Fruit fly (Drosophila melanogaster) Kc167 (cell line): ENCODE measurements around the gene ZnT35C.

Experiments
- Myc ChIP-seq: fragments of >200 bp; optimal IDR thresholded peaks from 2 replicates; lab custom pipeline; 2017; ENCODE audit warnings: missing external identifiers
- Sin3A ChIP-seq: fragments of >200 bp; optimal IDR thresholded peaks from 2 replicates; lab custom pipeline; 2018; ENCODE audit warnings: missing external identifiers
- h ChIP-seq: fragments of >200 bp; optimal IDR thresholded peaks from 3 replicates; lab custom pipeline; 2018; ENCODE audit warnings: missing external identifiers
- insv ChIP-seq: fragments of >200 bp; optimal IDR thresholded peaks from 3 replicates; lab custom pipeline; 2018; ENCODE audit warnings: missing external identifiers
- psq ChIP-seq: fragments of >200 bp; optimal IDR thresholded peaks from 2 replicates; lab custom pipeline; 2017; ENCODE audit warnings: missing external identifiers
- ttk ChIP-seq: sonication (Bioruptor generic); optimal IDR thresholded peaks from 2 replicates; lab custom pipeline; 2017; ENCODE audit warnings: missing external identifiers

The ZnT35C gene

DNA sequence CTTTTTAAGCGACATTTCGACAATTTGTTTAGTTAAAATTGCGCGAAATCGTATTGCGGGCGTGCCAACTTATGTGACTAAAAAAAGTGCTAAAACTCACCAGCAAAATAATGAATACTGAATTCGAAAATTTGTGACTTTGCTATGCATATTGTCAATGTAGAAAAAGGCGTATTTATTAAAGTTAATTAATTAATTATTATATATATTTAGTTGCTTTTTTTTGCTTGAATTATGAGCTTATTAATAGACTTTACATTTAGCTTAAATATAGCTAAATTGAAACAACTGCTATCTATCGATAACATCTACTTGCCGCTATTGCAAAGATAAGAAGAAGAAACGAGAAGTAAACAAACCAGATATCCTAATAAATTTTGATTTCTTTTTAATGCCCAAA lies 8.7 kb upstream of the ZnT35C start, which contains the start of the genes PolD3 and Uxt:
TSS of gene PolD3 (minus strand) at position 56 of the 400 bp plus-strand sequence.
TSS of gene Uxt (plus strand) at position 333 of the 400 bp plus-strand sequence.
- TF ChIP-seq Sin3A (lab: Kevin White, UChicago) (no peak), h (no peak), ttk (lab: Kevin White, UChicago) (no peak), Myc (lab: Kevin White, UChicago) (no peak), insv (lab: Kevin White, UChicago) (no peak), psq (no peak)

DNA sequence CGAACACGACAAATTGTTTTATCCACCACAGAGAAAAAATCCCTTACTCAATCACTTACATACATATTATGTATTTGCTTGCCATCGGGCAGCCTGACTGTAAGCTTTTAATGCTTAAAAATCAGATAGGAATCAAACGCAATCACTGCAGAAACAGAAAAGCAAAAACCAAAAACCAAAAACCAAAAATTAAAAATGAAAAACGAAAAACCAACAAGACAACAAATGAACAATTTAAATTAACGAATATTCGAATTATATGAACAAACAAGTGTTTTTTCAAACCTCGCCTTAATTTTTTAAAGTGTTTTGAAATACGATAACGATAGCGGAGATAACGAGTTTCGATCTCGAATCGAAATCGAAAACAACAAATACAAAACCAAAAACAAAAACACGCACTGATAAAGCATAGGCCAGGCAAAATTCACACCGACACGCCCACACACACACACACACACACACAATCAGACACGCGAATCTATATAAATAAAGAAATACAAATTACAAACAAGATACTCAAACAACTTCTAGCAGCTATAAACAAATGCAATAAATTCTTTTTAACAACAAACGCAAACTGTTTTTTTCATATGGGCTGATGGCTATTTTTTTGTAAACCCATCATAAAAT lies 6.8 kb upstream of the ZnT35C start:
- TF ChIP-seq Sin3A (lab: Kevin White, UChicago) = no peak
- no peak for TF ChIP-seq ttk (lab: Kevin White, UChicago)
- no peak for TF ChIP-seq insv (lab: Kevin White, UChicago)

DNA sequence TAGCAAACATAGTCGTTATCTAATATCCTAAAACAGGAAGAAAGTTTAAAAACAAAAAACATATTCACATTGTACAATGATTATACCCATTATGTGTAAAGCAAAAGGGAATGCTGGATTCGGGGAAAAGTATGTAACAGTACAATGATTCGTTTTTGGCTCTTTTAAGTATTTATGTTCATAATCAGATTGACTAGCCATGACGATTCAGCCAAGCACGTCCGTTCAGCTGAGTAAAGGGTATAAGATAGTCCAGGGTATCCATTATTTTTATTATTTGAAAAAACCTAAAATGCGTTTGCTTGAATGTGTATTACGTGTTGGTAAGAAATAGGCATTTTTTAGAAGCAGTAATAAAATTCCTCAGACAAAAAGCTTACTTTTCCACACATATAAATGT lies 2.2 kb upstream of the ZnT35C start:
- TF ChIP-seq Sin3A (lab: Kevin White, UChicago) (no peak), insv (lab: Kevin White, UChicago) (no peak), ttk (lab: Kevin White, UChicago) (no peak), Myc (lab: Kevin White, UChicago) (no peak), h (no peak), psq (no peak)

DNA sequence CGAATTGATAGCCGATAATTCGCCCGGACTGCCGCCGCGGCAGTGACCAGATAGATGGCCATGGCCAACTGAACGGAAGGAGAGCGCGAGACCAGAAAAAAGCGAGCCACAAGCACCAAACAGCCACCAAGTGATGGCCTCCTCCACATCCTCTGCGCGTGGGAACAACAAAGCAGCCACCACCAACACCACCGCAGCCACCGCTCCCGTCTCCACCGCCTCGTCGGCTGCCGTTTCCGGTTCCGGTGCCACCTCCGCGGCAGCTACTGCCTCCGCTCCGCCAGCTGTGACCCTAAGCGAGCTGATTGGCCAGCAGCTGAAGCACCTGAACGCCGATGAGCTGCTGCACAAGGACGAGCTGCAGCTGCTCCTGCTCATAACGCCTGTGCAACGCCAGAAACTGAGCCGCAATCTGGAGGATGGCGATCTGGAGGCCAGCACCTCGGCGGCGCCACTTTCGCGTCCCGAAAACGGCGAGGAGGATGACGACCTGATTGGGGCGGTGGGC lies 1.5 kb upstream of the ZnT35C start:
- TF ChIP-seq Myc (lab: Kevin White, UChicago) = no peak
- no peak for TF ChIP-seq Sin3A (lab: Kevin White, UChicago)
- TF ChIP-seq insv (lab: Kevin White, UChicago) = no peak
- no peak for TF ChIP-seq ttk (lab: Kevin White, UChicago)
- TF ChIP-seq psq = no peak
- TF ChIP-seq h = no peak

DNA sequence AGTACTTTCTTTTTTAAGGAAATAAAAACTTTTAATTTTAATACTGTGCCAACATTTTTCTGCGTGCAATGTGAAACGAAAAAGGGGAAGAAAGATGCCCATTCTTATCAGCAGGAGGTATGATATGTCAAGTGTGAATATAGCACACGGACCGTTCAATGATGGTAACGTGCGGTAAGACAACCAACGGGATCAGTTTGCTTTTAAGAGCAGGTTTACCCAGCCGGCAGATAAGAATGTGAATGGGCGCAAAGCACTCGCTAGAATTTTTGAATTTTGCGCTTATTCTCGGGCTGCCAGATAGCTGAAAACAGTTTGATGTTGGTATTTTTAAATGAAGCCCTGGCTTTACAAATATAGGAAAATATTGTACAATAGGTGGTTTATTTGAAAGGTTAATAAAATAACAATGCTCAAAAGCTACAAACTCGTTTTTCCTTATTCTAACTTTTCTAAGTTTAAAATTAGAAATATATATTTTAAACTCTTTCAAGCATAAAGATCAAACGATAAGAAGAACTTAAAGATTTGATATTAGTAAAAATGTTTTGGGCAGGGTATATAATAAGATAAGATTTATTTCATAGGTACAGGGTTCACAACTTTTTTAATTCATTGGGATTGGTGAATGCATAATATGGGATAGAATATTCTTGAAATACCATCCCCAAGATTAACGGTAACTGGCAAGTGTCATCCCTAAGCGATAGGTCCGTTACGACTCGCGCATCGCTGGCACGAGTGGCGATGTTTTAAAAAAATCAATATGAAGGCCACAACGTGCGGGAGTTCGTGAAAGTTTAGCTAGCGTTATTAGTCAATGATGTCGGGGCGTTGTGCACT lies 870 bp upstream of the ZnT35C start, which contains the start of gene dao:
TSS of gene dao (plus strand) at position 717 of the 843 bp plus-strand sequence.
- TF ChIP-seq Myc (lab: Kevin White, UChicago) = no peak
- no peak for TF ChIP-seq ttk (lab: Kevin White, UChicago)
- TF ChIP-seq h = no peak
- no peak for TF ChIP-seq Sin3A (lab: Kevin White, UChicago)
- no peak for TF ChIP-seq psq
- no peak for TF ChIP-seq insv (lab: Kevin White, UChicago)

DNA sequence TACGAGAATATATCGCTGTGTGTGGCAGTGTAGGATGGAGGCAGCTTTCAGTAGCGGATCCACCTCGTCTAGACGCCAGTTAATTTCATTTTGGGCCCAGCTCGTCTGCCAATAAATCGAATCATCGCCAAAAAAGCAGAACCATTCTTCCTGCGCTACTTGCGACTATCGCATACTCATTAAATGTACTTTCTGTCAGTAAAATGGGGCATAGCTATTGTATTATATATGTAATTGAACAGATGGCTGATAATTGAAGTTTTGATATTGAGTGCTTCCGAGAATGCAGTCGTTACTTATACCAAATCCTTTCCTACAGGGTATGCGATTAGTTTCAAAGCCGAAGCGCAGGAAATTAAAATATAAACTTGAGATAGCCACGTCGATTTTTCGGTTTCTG lies 2.8 kb downstream of the ZnT35C start:
- TF ChIP-seq h (no peak), insv (lab: Kevin White, UChicago) (no peak), psq (no peak), Myc (lab: Kevin White, UChicago) (no peak), ttk (lab: Kevin White, UChicago) (no peak)

DNA sequence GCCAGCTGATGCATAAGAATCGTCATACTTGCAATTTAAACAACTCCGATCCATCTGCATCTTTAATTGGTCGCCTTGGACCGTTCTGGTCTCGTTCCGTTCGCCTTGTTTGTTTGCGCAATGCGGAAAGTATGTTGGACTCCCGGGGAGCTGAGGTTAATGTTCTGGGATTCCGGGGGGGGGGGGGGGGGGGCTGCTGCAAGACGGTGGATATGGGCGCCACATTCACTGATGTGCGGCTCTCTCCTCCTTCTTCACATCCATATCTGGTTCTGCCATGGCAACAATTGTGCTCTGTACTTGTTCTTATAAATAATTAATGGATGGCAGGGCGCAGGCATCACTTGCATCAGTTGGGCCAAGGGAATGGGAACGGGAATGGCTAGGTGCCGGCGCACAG lies 4.1 kb downstream of the ZnT35C start:
- TF ChIP-seq Sin3A (lab: Kevin White, UChicago) = no peak
- no peak for TF ChIP-seq insv (lab: Kevin White, UChicago)
- no peak for TF ChIP-seq psq
- TF ChIP-seq ttk (lab: Kevin White, UChicago) = no peak
- TF ChIP-seq h = no peak
- TF ChIP-seq Myc (lab: Kevin White, UChicago) = no peak

DNA sequence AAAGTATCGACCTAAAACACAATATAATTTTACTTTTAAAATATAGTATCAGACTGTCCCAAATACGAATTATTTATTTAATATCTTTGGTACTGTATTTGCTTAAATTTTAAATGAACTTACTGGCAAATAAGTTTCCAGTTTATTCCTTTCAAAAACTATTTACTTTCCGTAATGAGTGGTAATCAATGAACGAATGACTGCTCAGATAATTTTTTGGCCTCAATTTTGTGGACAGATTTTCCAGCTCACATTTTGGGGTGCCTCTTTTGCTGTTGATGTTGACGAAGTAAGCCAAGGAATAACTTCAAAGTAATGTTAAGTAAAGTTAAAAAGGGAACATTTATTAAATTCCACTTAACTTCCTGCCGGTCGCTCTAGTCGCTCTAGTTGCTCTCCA lies 32.6 kb downstream of the ZnT35C start, which contains the start of gene CG43230:
TSS of gene CG43230 (plus strand) at position 301 of the 400 bp plus-strand sequence.
- TF ChIP-seq h (no peak), Sin3A (lab: Kevin White, UChicago) (no peak), psq (no peak), ttk (lab: Kevin White, UChicago) (no peak), Myc (lab: Kevin White, UChicago) (no peak), insv (lab: Kevin White, UChicago) (no peak)

DNA sequence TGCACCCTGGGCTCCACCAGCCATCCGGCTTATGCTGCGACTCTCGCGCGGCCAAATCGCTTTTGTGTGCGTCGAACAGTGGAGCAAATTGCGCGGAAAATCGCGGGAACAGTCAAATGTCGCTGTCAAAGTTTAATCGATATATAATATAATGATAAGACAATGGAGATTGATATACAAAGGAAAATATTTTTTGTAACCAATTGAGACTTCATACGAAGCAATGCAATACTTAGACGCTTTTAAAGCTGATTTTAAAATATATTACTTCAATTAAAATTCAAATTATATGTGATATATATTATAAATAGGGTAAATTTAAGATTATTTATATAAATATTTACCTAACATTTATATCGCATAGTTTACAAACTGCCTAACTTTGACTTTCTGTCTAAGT lies 36.0 kb downstream of the ZnT35C start:
- TF ChIP-seq insv (lab: Kevin White, UChicago) (no peak), ttk (lab: Kevin White, UChicago) (no peak), psq (no peak), Myc (lab: Kevin White, UChicago) (no peak), h (no peak), Sin3A (lab: Kevin White, UChicago) (no peak)

DNA sequence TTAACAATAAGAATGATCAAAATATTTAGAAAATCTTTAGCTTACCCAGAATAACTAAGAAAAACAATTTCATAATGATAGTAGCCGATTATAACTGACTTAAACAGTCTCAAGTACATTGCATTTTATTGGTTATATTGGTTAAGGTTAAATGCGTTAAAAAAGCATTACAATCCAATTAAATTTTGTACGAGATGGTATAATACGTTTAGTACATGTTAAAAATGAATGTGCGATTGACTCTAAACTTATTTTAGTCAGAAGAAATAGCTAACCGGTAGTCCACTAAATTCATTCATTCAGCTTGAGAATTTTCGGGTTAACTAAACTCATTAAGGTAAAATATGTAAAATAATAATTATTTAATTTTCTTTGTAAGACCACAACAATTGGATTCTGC lies 45.5 kb downstream of the ZnT35C start, which contains the start of gene Sfp35C:
TSS of gene Sfp35C (minus strand) at position 101 of the 400 bp plus-strand sequence.
- no peak for TF ChIP-seq psq
- no peak for TF ChIP-seq Myc (lab: Kevin White, UChicago)
- no peak for TF ChIP-seq ttk (lab: Kevin White, UChicago)
- no peak for TF ChIP-seq insv (lab: Kevin White, UChicago)

DNA sequence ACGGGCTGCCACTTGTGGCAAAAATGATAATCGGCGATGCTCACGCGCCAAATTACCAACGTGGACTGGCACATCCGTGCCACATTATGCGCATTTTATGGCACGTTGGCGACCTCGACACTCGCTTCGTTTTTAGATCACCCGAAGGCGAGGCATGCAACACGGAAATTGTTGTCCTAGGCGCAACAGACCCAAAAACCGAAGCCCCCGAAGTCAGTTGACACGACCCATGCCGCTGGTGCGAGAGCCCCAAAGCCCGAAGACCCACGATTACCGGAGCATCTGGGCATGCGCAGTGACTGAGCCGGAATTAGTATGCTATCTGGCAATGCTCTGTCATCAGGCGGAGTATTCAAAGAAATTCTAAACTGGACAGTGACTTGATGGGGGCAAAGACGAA lies 47.1 kb downstream of the ZnT35C start, which contains the start of gene CG4168:
TSS of gene CG4168 (minus strand) at position 51 of the 400 bp plus-strand sequence.
- TF ChIP-seq Sin3A (lab: Kevin White, UChicago) = no peak
- no peak for TF ChIP-seq insv (lab: Kevin White, UChicago)
- TF ChIP-seq ttk (lab: Kevin White, UChicago) = no peak
- TF ChIP-seq psq = no peak
- no peak for TF ChIP-seq Myc (lab: Kevin White, UChicago)

DNA sequence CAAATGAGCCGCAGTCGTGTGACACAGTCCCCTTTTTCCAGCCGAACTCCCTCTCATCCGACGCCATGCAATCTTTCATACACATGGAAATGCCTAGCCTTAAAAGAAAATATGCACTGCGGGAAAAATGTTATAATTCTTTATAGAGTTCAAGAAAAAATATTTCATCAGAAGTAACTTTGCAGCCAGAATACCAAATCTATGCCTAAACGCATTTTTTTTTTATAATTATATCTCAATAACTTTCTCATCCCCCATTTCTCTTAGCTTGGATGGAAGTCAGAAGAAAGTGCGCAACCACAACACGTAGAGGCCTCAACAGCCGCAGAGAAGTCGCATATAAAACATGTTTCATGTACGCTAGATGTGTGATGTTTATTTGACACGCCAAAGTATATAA lies 68.5 kb downstream of the ZnT35C start:
- TF ChIP-seq Myc (lab: Kevin White, UChicago) (no peak), ttk (lab: Kevin White, UChicago) (no peak), h (no peak), Sin3A (lab: Kevin White, UChicago) (no peak), insv (lab: Kevin White, UChicago) (no peak), psq (no peak)
